Worm (Caenorhabditis elegans): ENCODE results near the gene F47B8.1.
A peak's percentile ranks its signal among the peaks of the same experiment; 100 is the strongest.

F47B8.1 gene

ce11 chrV:14352032-14352431, 37.9 kb upstream of the F47B8.1 start:
- TF ChIP-seq zag-1 (tag; optimal IDR thresholded peaks at IDR 0.05) (no peak), ama-1 (optimal IDR thresholded peaks at IDR 0.05) (no peak), ceh-9 (tag; optimal IDR thresholded peaks at IDR 0.05) (no peak), fkh-10 (GFP tag; optimal IDR thresholded peaks at IDR 0.05) (no peak), sea-2 (GFP tag; optimal IDR thresholded peaks at IDR 0.05) (no peak), R02D3.7 (tag; optimal IDR thresholded peaks at IDR 0.05) (no peak), fkh-2 (tag; optimal IDR thresholded peaks at IDR 0.05) (no peak), nhr-12 (tag; optimal IDR thresholded peaks at IDR 0.05) (no peak), nfya-1 (tag; optimal IDR thresholded peaks at IDR 0.05; ENCODE audit: insufficient read depth) (no peak)

- TF ChIP-seq unc-62 (GFP tag; optimal IDR thresholded peaks at IDR 0.05) (no peak), unc-39 (tag; optimal IDR thresholded peaks at IDR 0.05) (no peak), egl-27 (tag; optimal IDR thresholded peaks at IDR 0.05) (no peak), jun-1 (tag; optimal IDR thresholded peaks at IDR 0.05) (no peak), egl-5 (tag; optimal IDR thresholded peaks at IDR 0.05) (no peak), R02D3.7 (tag; optimal IDR thresholded peaks at IDR 0.05) (no peak)
Measured at ce11 chrV:14351629-14352028, 37.5 kb upstream of the F47B8.1 start, which contains the start of gene vha-13. Gene vha-13 (plus strand): TSS chrV:14351709.

ce11 chrV:14350949-14351348, 36.8 kb upstream of the F47B8.1 start:
- TF ChIP-seq ama-1 (optimal IDR thresholded peaks at IDR 0.05) = peak; percentile 50
- TF ChIP-seq nhr-25 (tag; optimal IDR thresholded peaks at IDR 0.05) = peak; percentile 86
- TF ChIP-seq nhr-77 (tag; optimal IDR thresholded peaks at IDR 0.05) = no peak
- no peak for TF ChIP-seq fos-1 (tag; optimal IDR thresholded peaks at IDR 0.05)
- no peak for TF ChIP-seq mml-1 (tag; optimal IDR thresholded peaks at IDR 0.05)
- no peak for TF ChIP-seq eor-1 (tag; optimal IDR thresholded peaks at IDR 0.05)
- TF ChIP-seq egl-27 (tag; optimal IDR thresholded peaks at IDR 0.05) = no peak
- peak; percentile 76 for TF ChIP-seq lsy-12 (tag; optimal IDR thresholded peaks at IDR 0.05)
- peak; percentile 60 for TF ChIP-seq jun-1 (tag; optimal IDR thresholded peaks at IDR 0.05)
- TF ChIP-seq ceh-82 (tag; optimal IDR thresholded peaks at IDR 0.05) = no peak
- peak; percentile 68 for TF ChIP-seq pha-4 (tag; optimal IDR thresholded peaks at IDR 0.05)
- peak; percentile 26 for TF ChIP-seq pqm-1 (tag; optimal IDR thresholded peaks at IDR 0.05)
- TF ChIP-seq lin-39 (tag; optimal IDR thresholded peaks at IDR 0.05) = peak; percentile 94
- peak; percentile 74 for TF ChIP-seq nhr-23 (tag; optimal IDR thresholded peaks at IDR 0.05)
- TF ChIP-seq nfya-1 (tag; optimal IDR thresholded peaks at IDR 0.05; ENCODE audit: insufficient read depth) = peak; percentile 87
- peak; percentile 92 for TF ChIP-seq hmg-11 (tag; optimal IDR thresholded peaks at IDR 0.05)
- no peak for TF ChIP-seq ceh-9 (tag; optimal IDR thresholded peaks at IDR 0.05)
- TF ChIP-seq skn-1 (tag; optimal IDR thresholded peaks at IDR 0.05) = peak; percentile 64
- TF ChIP-seq aly-2 (tag; optimal IDR thresholded peaks at IDR 0.05) = no peak
- no peak for TF ChIP-seq nhr-237 (tag; optimal IDR thresholded peaks at IDR 0.05)
- TF ChIP-seq mdl-1 (tag; optimal IDR thresholded peaks at IDR 0.05) = no peak
- TF ChIP-seq snpc-4 (tag; optimal IDR thresholded peaks at IDR 0.05) = peak; percentile 89
- no peak for TF ChIP-seq ceh-28 (tag; optimal IDR thresholded peaks at IDR 0.05)
- TF ChIP-seq ZK546.5 (tag; optimal IDR thresholded peaks at IDR 0.05) = no peak
- no peak for TF ChIP-seq unc-62 (GFP tag; optimal IDR thresholded peaks at IDR 0.05)
- peak in 1 of 3 experiments; percentile 11 for TF ChIP-seq elt-3 (tag; optimal IDR thresholded peaks at IDR 0.05)
- TF ChIP-seq nhr-67 (tag; optimal IDR thresholded peaks at IDR 0.05) = no peak
- TF ChIP-seq elt-2 (tag; optimal IDR thresholded peaks at IDR 0.05) = peak; percentile 82
- peak; percentile 19 for TF ChIP-seq tbx-2 (tag; optimal IDR thresholded peaks at IDR 0.05)
- TF ChIP-seq nhr-43 (tag; optimal IDR thresholded peaks at IDR 0.05; ENCODE audit: poor library complexity, severe bottlenecking) = peak; percentile 46
- TF ChIP-seq daf-12 (tag; optimal IDR thresholded peaks at IDR 0.05) = no peak
- peak; percentile 96 for TF ChIP-seq lin-15B (tag; optimal IDR thresholded peaks at IDR 0.05)
- no peak for TF ChIP-seq unc-39 (tag; optimal IDR thresholded peaks at IDR 0.05)
- TF ChIP-seq ceh-16 (tag; optimal IDR thresholded peaks at IDR 0.05) = peak; percentile 25
- no peak for TF ChIP-seq R02D3.7 (tag; optimal IDR thresholded peaks at IDR 0.05)
- TF ChIP-seq fkh-10 (GFP tag; optimal IDR thresholded peaks at IDR 0.05) = peak; percentile 10

Measured in whole organism, L3 larva.